Fruit fly (Drosophila melanogaster) whole organism, pupa: ENCODE measurements around the gene Ret.
A peak's percentile ranks its signal among the peaks of the same experiment; 100 is the strongest.

Experiments
- CG17806 ChIP-seq: fragments of 200-800 bp; sonication (Bioruptor generic); optimal IDR thresholded peaks from 2 replicates; lab custom pipeline; 2018; ENCODE audit warnings: missing biosample characterization, mild to moderate bottlenecking, missing genetic modification characterization, moderate library complexity
- CG8301 ChIP-seq: fragments of 200-800 bp; sonication (Bioruptor generic); optimal IDR thresholded peaks from 2 replicates; lab custom pipeline; 2018; ENCODE audit warnings: missing biosample characterization, mild to moderate bottlenecking, missing genetic modification characterization
- CG9948 ChIP-seq: fragments of 200-800 bp; sonication (Bioruptor generic); optimal IDR thresholded peaks from 2 replicates; lab custom pipeline; 2018; ENCODE audit warnings: missing biosample characterization, mild to moderate bottlenecking, missing genetic modification characterization, moderate library complexity
- Ets98B ChIP-seq: fragments of 200-800 bp; sonication (Bioruptor generic); IDR thresholded peaks from 2 replicates; pipeline ENCODE4 v1.3.6; 2022; ENCODE audit warnings: missing biosample characterization, missing genetic modification characterization
- Pif1B ChIP-seq: fragments of 200-800 bp; sonication (Bioruptor generic); optimal IDR thresholded peaks from 3 replicates; lab custom pipeline; 2016; ENCODE audit warnings: missing biosample characterization, missing genetic modification characterization
- fd96Ca ChIP-seq: fragments of 200-800 bp; sonication (Bioruptor generic); IDR thresholded peaks from 3 replicates; pipeline ENCODE4 v1.3.6; 2022; ENCODE audit warnings: missing biosample characterization, missing genetic modification characterization
- rn ChIP-seq: fragments of 200-800 bp; sonication (Bioruptor generic); IDR thresholded peaks from 2 replicates; pipeline ENCODE4 v1.3.6; 2022; ENCODE audit warnings: missing biosample characterization, missing genetic modification characterization

- peak; percentile 55 for TF ChIP-seq rn (GFP tag; lab: Robert Waterston, UW)
- peak; percentile 40 for TF ChIP-seq CG9948 (tag; lab: Kevin White, UChicago)
- TF ChIP-seq CG8301 (tag; lab: Kevin White, UChicago): peak; percentile 45
- peak; percentile 47 for TF ChIP-seq CG17806 (tag; lab: Kevin White, UChicago)
- peak; percentile 42; the same call in 1 of the 2 replicates for TF ChIP-seq Ets98B
- TF ChIP-seq fd96Ca: no peak
- peak; percentile 30 for TF ChIP-seq Pif1B (GFP tag; lab: Kevin White, UChicago)
These were observed 1.4 kb downstream of the Ret start for dm6 chr2L:21197178-21197577.
